Worm (Caenorhabditis elegans) whole organism, late embryonic: ENCODE data around the gene Y69A2AR.22.

Experiments
- C08G9.2 ChIP-seq: sonication (generic microtip); optimal IDR thresholded peaks from 2 replicates; lab custom pipeline; 2016; ENCODE audit warnings: mild to moderate bottlenecking, missing genetic modification characterization, moderate library complexity, missing compliant biosample characterization
- F13H6.1 ChIP-seq: sonication (generic microtip); optimal IDR thresholded peaks from 2 replicates; lab custom pipeline; 2016; ENCODE audit warnings: missing genetic modification characterization, missing compliant biosample characterization
- K02D7.2 ChIP-seq: sonication (generic microtip); optimal IDR thresholded peaks from 2 replicates; lab custom pipeline; 2017; ENCODE audit warnings: mild to moderate bottlenecking, missing genetic modification characterization, missing compliant biosample characterization
- K09A11.1 ChIP-seq: sonication (generic microtip); optimal IDR thresholded peaks from 2 replicates; lab custom pipeline; 2017; ENCODE audit warnings: antibody characterized with exemption, mild to moderate bottlenecking, missing genetic modification characterization, missing compliant biosample characterization; ENCODE audit not compliant: insufficient read depth
- T23F11.4 ChIP-seq: fragments of 200-800 bp; sonication (Bioruptor generic); optimal IDR thresholded peaks from 2 replicates; lab custom pipeline; 2018; ENCODE audit warnings: mild to moderate bottlenecking, missing genetic modification characterization, missing compliant biosample characterization
- ahr-1 ChIP-seq: sonication (generic microtip); optimal IDR thresholded peaks from 2 replicates; lab custom pipeline; 2016; ENCODE audit warnings: missing genetic modification characterization, missing compliant biosample characterization
- ama-1 ChIP-seq: fragments of 150-350 bp; optimal IDR thresholded peaks from 2 replicates; lab custom pipeline; 2014
- ceh-18 ChIP-seq: sonication (generic microtip); optimal IDR thresholded peaks from 2 replicates; lab custom pipeline; 2016; ENCODE audit warnings: missing genetic modification characterization, missing compliant biosample characterization
- ceh-19 ChIP-seq: fragments of 200-800 bp; sonication (Bioruptor generic); optimal IDR thresholded peaks from 2 replicates; lab custom pipeline; 2018; ENCODE audit warnings: mild to moderate bottlenecking, missing genetic modification characterization, missing compliant biosample characterization
- ceh-2 ChIP-seq: sonication (generic microtip); optimal IDR thresholded peaks from 2 replicates; lab custom pipeline; 2016; ENCODE audit warnings: missing genotype, missing genetic modification characterization, missing compliant biosample characterization
- ceh-24 ChIP-seq: sonication (generic microtip); optimal IDR thresholded peaks from 2 replicates; lab custom pipeline; 2016; ENCODE audit warnings: mild to moderate bottlenecking, missing genetic modification characterization, missing compliant biosample characterization
- ceh-30 ChIP-seq: fragments of 150-350 bp; optimal IDR thresholded peaks from 2 replicates; lab custom pipeline; 2014; ENCODE audit warnings: missing biosample characterization, missing genetic modification characterization
- ceh-6 ChIP-seq: fragments of 200-800 bp; sonication (Bioruptor generic); optimal IDR thresholded peaks from 2 replicates; lab custom pipeline; 2018; ENCODE audit warnings: mild to moderate bottlenecking, missing genetic modification characterization, missing compliant biosample characterization
- ceh-9 ChIP-seq: sonication (generic microtip); optimal IDR thresholded peaks from 2 replicates; lab custom pipeline; 2016; ENCODE audit warnings: mild to moderate bottlenecking, missing genetic modification characterization, inconsistent platforms, missing compliant biosample characterization
- che-1 ChIP-seq: sonication (generic microtip); optimal IDR thresholded peaks from 2 replicates; lab custom pipeline; 2016; ENCODE audit warnings: mild to moderate bottlenecking, missing genetic modification characterization, missing compliant biosample characterization
- dmd-4 ChIP-seq: sonication (generic microtip); optimal IDR thresholded peaks from 2 replicates; lab custom pipeline; 2016; ENCODE audit warnings: borderline replicate concordance, missing genetic modification characterization, missing compliant biosample characterization
- dve-1 ChIP-seq: sonication (generic microtip); optimal IDR thresholded peaks from 2 replicates; lab custom pipeline; 2017; ENCODE audit warnings: antibody characterized with exemption, mild to moderate bottlenecking, missing genetic modification characterization, missing compliant biosample characterization
- elt-4 ChIP-seq: sonication (generic microtip); optimal IDR thresholded peaks from 2 replicates; lab custom pipeline; 2016; ENCODE audit warnings: missing genetic modification characterization, missing compliant biosample characterization
- eyg-1 ChIP-seq: sonication (generic microtip); optimal IDR thresholded peaks from 2 replicates; lab custom pipeline; 2016; ENCODE audit warnings: missing genotype, missing genetic modification characterization, missing compliant biosample characterization
- fax-1 ChIP-seq: sonication (generic microtip); optimal IDR thresholded peaks from 2 replicates; lab custom pipeline; 2016; ENCODE audit warnings: missing genotype, missing genetic modification characterization, missing compliant biosample characterization
- hlh-13 ChIP-seq: fragments of 200-800 bp; sonication (Bioruptor generic); optimal IDR thresholded peaks from 2 replicates; lab custom pipeline; 2018; ENCODE audit warnings: mild to moderate bottlenecking, missing genetic modification characterization, missing compliant biosample characterization
- hlh-30 ChIP-seq: sonication (generic microtip); optimal IDR thresholded peaks from 2 replicates; lab custom pipeline; 2017; ENCODE audit warnings: antibody characterized with exemption, missing genetic modification characterization, missing compliant biosample characterization; ENCODE audit not compliant: insufficient read depth
- hlh-6 ChIP-seq: sonication (generic microtip); optimal IDR thresholded peaks from 2 replicates; lab custom pipeline; 2016; ENCODE audit warnings: missing genotype, missing genetic modification characterization, missing compliant biosample characterization
- madf-2 ChIP-seq: sonication (generic microtip); optimal IDR thresholded peaks from 2 replicates; lab custom pipeline; 2017; ENCODE audit warnings: missing genetic modification characterization, missing compliant biosample characterization
- nhr-11 ChIP-seq: fragments of 150-350 bp; optimal IDR thresholded peaks from 2 replicates; lab custom pipeline; 2014; ENCODE audit warnings: missing biosample characterization, missing genetic modification characterization
- nhr-232 ChIP-seq: sonication (generic microtip); optimal IDR thresholded peaks from 2 replicates; lab custom pipeline; 2016; ENCODE audit warnings: missing genetic modification characterization, missing compliant biosample characterization
- odd-2 ChIP-seq: sonication (generic microtip); optimal IDR thresholded peaks from 2 replicates; lab custom pipeline; 2017; ENCODE audit warnings: antibody characterized with exemption, mild to moderate bottlenecking, missing genetic modification characterization, missing compliant biosample characterization
- pax-1 ChIP-seq: fragments of 150-350 bp; optimal IDR thresholded peaks from 2 replicates; lab custom pipeline; 2014; ENCODE audit warnings: missing biosample characterization, missing genetic modification characterization
- pha-2 ChIP-seq: sonication (generic microtip); optimal IDR thresholded peaks from 2 replicates; lab custom pipeline; 2017; ENCODE audit warnings: mild to moderate bottlenecking, missing genetic modification characterization, missing compliant biosample characterization
- pha-4 ChIP-seq: fragments of 150-350 bp; optimal IDR thresholded peaks from 2 replicates; lab custom pipeline; 2018; ENCODE audit warnings: missing biosample characterization, missing genetic modification reagents, missing genetic modification characterization
- pqm-1 ChIP-seq: sonication (generic microtip); optimal IDR thresholded peaks from 2 replicates; lab custom pipeline; 2016; ENCODE audit warnings: missing genetic modification characterization, missing compliant biosample characterization
- ref-2 ChIP-seq: sonication (generic microtip); optimal IDR thresholded peaks from 2 replicates; lab custom pipeline; 2016; ENCODE audit warnings: missing genetic modification characterization, missing compliant biosample characterization
- rnt-1 ChIP-seq: sonication (generic microtip); optimal IDR thresholded peaks from 2 replicates; lab custom pipeline; 2016; ENCODE audit warnings: missing genetic modification characterization, missing compliant biosample characterization
- sdc-2 ChIP-seq: sonication (generic microtip); optimal IDR thresholded peaks from 2 replicates; lab custom pipeline; 2016; ENCODE audit warnings: missing genotype, missing genetic modification characterization, missing compliant biosample characterization
- sox-2 ChIP-seq: fragments of 200-800 bp; sonication (Bioruptor generic); IDR thresholded peaks from 2 replicates; pipeline ENCODE4 v1.3.6; 2022; ENCODE audit warnings: missing genetic modification reagents, missing genetic modification characterization, missing compliant biosample characterization
- sox-4 ChIP-seq: sonication (generic microtip); optimal IDR thresholded peaks from 2 replicates; lab custom pipeline; 2017; ENCODE audit warnings: mild to moderate bottlenecking, missing genetic modification characterization, inconsistent platforms, missing compliant biosample characterization
- syd-9 ChIP-seq: sonication (generic microtip); optimal IDR thresholded peaks from 2 replicates; lab custom pipeline; 2016; ENCODE audit warnings: mild to moderate bottlenecking, missing genetic modification characterization, moderate library complexity, missing compliant biosample characterization
- tbx-7 ChIP-seq: sonication (generic microtip); optimal IDR thresholded peaks from 2 replicates; lab custom pipeline; 2016; ENCODE audit warnings: missing genotype, missing genetic modification characterization, missing compliant biosample characterization
- ttx-3 ChIP-seq: sonication (generic microtip); optimal IDR thresholded peaks from 2 replicates; lab custom pipeline; 2016; ENCODE audit warnings: missing genetic modification reagents, missing genetic modification characterization, missing compliant biosample characterization
- unc-3 ChIP-seq, 2 experiments: fragments of 200-800 bp in 1 of 2; sonication (Bioruptor generic) in 1 of 2; sonication (generic microtip) in 1 of 2; conservative IDR thresholded peaks in 1 of 2; optimal IDR thresholded peaks in 1 of 2; 2 replicates each; pipeline versions ENCODE4 v1.3.6 to Lab custom; 2016 to 2022; ENCODE audit warnings: missing compliant biosample characterization in 2 of 2, missing genetic modification characterization in 2 of 2, missing genetic modification reagents in 1 of 2
- unc-55 ChIP-seq: sonication (generic microtip); optimal IDR thresholded peaks from 2 replicates; lab custom pipeline; 2017; ENCODE audit warnings: missing biosample characterization, missing genetic modification reagents, missing genetic modification characterization
- ztf-16 ChIP-seq: sonication (generic microtip); optimal IDR thresholded peaks from 2 replicates; lab custom pipeline; 2017; ENCODE audit warnings: missing genetic modification characterization, missing compliant biosample characterization

Gene Y69A2AR.22

ce11 chrIV:2467378-2467777 lies 40.3 kb downstream of the Y69A2AR.22 start, which contains the start of gene ilys-2:
Gene ilys-2 (plus strand): TSS chrIV:2467678.
- TF ChIP-seq K09A11.1 (tag; lab: Kevin White, UChicago) (no peak), unc-55 (no peak), F13H6.1 (tag; lab: Kevin White, UChicago) (no peak)
- TF ChIP-seq, all 69 proteins: peak for 0

ce11 chrIV:2466249-2466648 lies 41.5 kb downstream of the Y69A2AR.22 start:
- TF ChIP-seq rnt-1 (tag; lab: Kevin White, UChicago) (no peak), pha-2 (tag; lab: Kevin White, UChicago) (no peak), hlh-6 (tag; lab: Kevin White, UChicago) (no peak), dmd-4 (tag; lab: Kevin White, UChicago) (no peak), pqm-1 (tag; lab: Kevin White, UChicago) (no peak), K02D7.2 (tag; lab: Kevin White, UChicago) (no peak), eyg-1 (tag; lab: Kevin White, UChicago) (no peak), ama-1 (no peak), che-1 (tag; lab: Kevin White, UChicago) (no peak), fax-1 (tag; lab: Kevin White, UChicago) (no peak), syd-9 (no peak), pax-1 (tag; lab: Kevin White, UChicago) (no peak), dve-1 (tag; lab: Kevin White, UChicago) (no peak), pha-4 (tag; lab: Kevin White, UChicago) (no peak), ttx-3 (tag; lab: Kevin White, UChicago) (no peak), odd-2 (tag; lab: Kevin White, UChicago) (no peak), ceh-9 (no peak), ceh-24 (tag; lab: Kevin White, UChicago) (no peak)

ce11 chrIV:2464156-2464555 lies 43.6 kb downstream of the Y69A2AR.22 start, which contains the start of gene ilys-3:
Gene ilys-3 (plus strand): TSS chrIV:2464456.
- TF ChIP-seq ztf-16 (tag; lab: Kevin White, UChicago): no peak
- no peak for TF ChIP-seq C08G9.2 (tag; lab: Kevin White, UChicago)
- TF ChIP-seq nhr-11: no peak
- no peak for TF ChIP-seq dmd-4 (tag; lab: Kevin White, UChicago)
- TF ChIP-seq ref-2 (tag; lab: Kevin White, UChicago): no peak
- TF ChIP-seq fax-1 (tag; lab: Kevin White, UChicago): no peak
- no peak for TF ChIP-seq ceh-18
- TF ChIP-seq unc-3 (GFP tag; conservative IDR thresholded peaks at IDR 0.05; lab: Robert Waterston, UW): no peak
- TF ChIP-seq unc-3 (tag; optimal IDR thresholded peaks at IDR 0.05; lab: Kevin White, UChicago): no peak
- TF ChIP-seq sox-4 (tag; lab: Kevin White, UChicago): no peak
- no peak for TF ChIP-seq pha-4 (tag; lab: Kevin White, UChicago)
- no peak for TF ChIP-seq K09A11.1 (tag; lab: Kevin White, UChicago)
- TF ChIP-seq ceh-30 (tag; lab: Kevin White, UChicago): no peak
- no peak for TF ChIP-seq che-1 (tag; lab: Kevin White, UChicago)
- no peak for TF ChIP-seq ceh-2 (tag; lab: Kevin White, UChicago)
- TF ChIP-seq tbx-7 (tag; lab: Kevin White, UChicago): no peak
- no peak for TF ChIP-seq elt-4 (tag; lab: Kevin White, UChicago)
- TF ChIP-seq T23F11.4 (GFP tag; lab: Kevin White, UChicago): no peak
- no peak for TF ChIP-seq eyg-1 (tag; lab: Kevin White, UChicago)
- TF ChIP-seq ceh-6: no peak

- TF ChIP-seq pha-2 (tag; lab: Kevin White, UChicago) (no peak), ama-1 (no peak), nhr-232 (no peak), hlh-30 (tag; lab: Kevin White, UChicago) (no peak), sox-2 (GFP tag; lab: Robert Waterston, UW) (no peak), elt-4 (tag; lab: Kevin White, UChicago) (no peak), ceh-18 (no peak), T23F11.4 (GFP tag; lab: Kevin White, UChicago) (no peak), hlh-13 (GFP tag; lab: Kevin White, UChicago) (no peak), K09A11.1 (tag; lab: Kevin White, UChicago) (no peak), fax-1 (tag; lab: Kevin White, UChicago) (no peak), ceh-19 (no peak), K02D7.2 (tag; lab: Kevin White, UChicago) (no peak), syd-9 (no peak), ceh-24 (tag; lab: Kevin White, UChicago) (no peak), madf-2 (no peak), sdc-2 (tag; lab: Kevin White, UChicago) (no peak), ahr-1 (no peak), dve-1 (tag; lab: Kevin White, UChicago) (no peak)
Measured at ce11 chrIV:2463311-2463710, 44.4 kb downstream of the Y69A2AR.22 start, which contains the start of gene cdh-10. Gene cdh-10 (minus strand): TSS chrIV:2463369.
